Worm (Caenorhabditis elegans) whole organism, midembryonic: ENCODE data around the gene C14B1.3.

Source experiments
- cog-1 ChIP-seq: sonication (generic microtip); optimal IDR thresholded peaks from 2 replicates; lab custom pipeline; 2016; ENCODE audit warnings: missing genetic modification characterization, missing compliant biosample characterization
- flt-1 ChIP-seq: fragments of 200-800 bp; sonication (Bioruptor generic); IDR thresholded peaks from 2 replicates; pipeline ENCODE4 v1.3.6; 2022; ENCODE audit warnings: missing genetic modification characterization, missing compliant biosample characterization
- klf-2 ChIP-seq: fragments of 200-800 bp; sonication (Bioruptor generic); conservative IDR thresholded peaks from 2 replicates; pipeline ENCODE4 v1.3.6; 2022; ENCODE audit warnings: missing genetic modification reagents, missing genetic modification characterization, missing compliant biosample characterization
- med-1 ChIP-seq: sonication (generic microtip); optimal IDR thresholded peaks from 2 replicates; lab custom pipeline; 2017; ENCODE audit warnings: missing genetic modification characterization, mild to moderate bottlenecking, missing compliant biosample characterization, antibody characterized with exemption, missing genetic modification reagents; ENCODE audit not compliant: insufficient read depth
- ref-1 ChIP-seq: fragments of 200-800 bp; sonication (Bioruptor generic); conservative IDR thresholded peaks from 2 replicates; pipeline ENCODE4 v1.3.6; 2022; ENCODE audit warnings: missing genetic modification reagents, missing genetic modification characterization, missing compliant biosample characterization
- tab-1 ChIP-seq: fragments of 200-800 bp; sonication (Bioruptor generic); IDR thresholded peaks from 2 replicates; pipeline ENCODE4 v1.3.6; 2022; ENCODE audit warnings: missing genetic modification characterization, missing compliant biosample characterization
- ztf-23 ChIP-seq: fragments of 200-800 bp; sonication (Bioruptor generic); IDR thresholded peaks from 2 replicates; pipeline ENCODE4 v1.3.6; 2022; ENCODE audit warnings: missing genetic modification reagents, missing genetic modification characterization, missing compliant biosample characterization
- ztf-29 ChIP-seq: fragments of 200-800 bp; sonication (Bioruptor generic); IDR thresholded peaks from 2 replicates; pipeline ENCODE4 v1.3.6; 2022; ENCODE audit warnings: missing genetic modification reagents, missing genetic modification characterization, missing compliant biosample characterization

DNA sequence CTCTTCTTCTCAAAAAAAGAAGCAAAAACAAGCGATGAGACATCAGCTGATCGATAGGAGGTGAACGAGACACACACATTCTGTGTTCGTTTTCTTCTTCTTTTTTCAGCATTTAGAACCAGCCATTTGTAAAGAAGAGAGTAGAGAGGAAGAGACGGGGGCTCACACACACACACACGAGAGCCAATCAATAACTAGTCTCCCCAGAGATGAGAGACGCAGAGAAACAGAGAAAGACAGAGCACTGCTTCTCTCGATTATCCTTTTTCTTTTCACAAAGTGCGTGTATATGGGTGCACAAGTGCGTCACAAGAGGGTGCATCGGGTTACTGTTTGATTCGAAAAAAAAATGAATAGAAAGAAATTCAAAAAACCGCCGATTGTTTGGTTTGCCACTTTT, 26.0 kb upstream of the C14B1.3 start:
- no peak for TF ChIP-seq ztf-23 (GFP tag; lab: Robert Waterston, UW)
- TF ChIP-seq ztf-29 (GFP tag; lab: Robert Waterston, UW), result no peak
- no peak for TF ChIP-seq med-1 (GFP tag; lab: Kevin White, UChicago)
- TF ChIP-seq cog-1 (tag; lab: Kevin White, UChicago), result no peak
- no peak for TF ChIP-seq flt-1 (GFP tag; lab: Robert Waterston, UW)
- TF ChIP-seq ref-1 (GFP tag; lab: Robert Waterston, UW), result no peak
- TF ChIP-seq tab-1 (GFP tag; lab: Robert Waterston, UW), result no peak
- TF ChIP-seq klf-2, result no peak
